Fruit fly (Drosophila melanogaster) whole organism, embryonic: ENCODE results near the gene IntS14.

ENCODE experiments used
- CG6791 ChIP-seq: fragments of 200-800 bp; sonication (Bioruptor generic); IDR thresholded peaks from 3 replicates; pipeline ENCODE4 v1.3.6; 2022; ENCODE audit warnings: missing biosample characterization, missing genetic modification characterization; ENCODE audit not compliant: partially characterized antibody
- Trl ChIP-seq, 3 experiments: fragments of >200 bp in 2 of 3; fragments of 200-800 bp in 1 of 3; sonication (Bioruptor generic) in 1 of 3; optimal IDR thresholded peaks; 2 replicates in 1 of 3; 3 replicates in 2 of 3; lab custom pipeline; 2016 to 2017; ENCODE audit warnings: missing biosample characterization in 1 of 3, missing genetic modification characterization in 1 of 3
- onecut ChIP-seq: fragments of 200-800 bp; sonication (Bioruptor generic); IDR thresholded peaks from 2 replicates; pipeline ENCODE4 v1.3.6; 2022; ENCODE audit warnings: missing biosample characterization, missing genetic modification characterization

DNA sequence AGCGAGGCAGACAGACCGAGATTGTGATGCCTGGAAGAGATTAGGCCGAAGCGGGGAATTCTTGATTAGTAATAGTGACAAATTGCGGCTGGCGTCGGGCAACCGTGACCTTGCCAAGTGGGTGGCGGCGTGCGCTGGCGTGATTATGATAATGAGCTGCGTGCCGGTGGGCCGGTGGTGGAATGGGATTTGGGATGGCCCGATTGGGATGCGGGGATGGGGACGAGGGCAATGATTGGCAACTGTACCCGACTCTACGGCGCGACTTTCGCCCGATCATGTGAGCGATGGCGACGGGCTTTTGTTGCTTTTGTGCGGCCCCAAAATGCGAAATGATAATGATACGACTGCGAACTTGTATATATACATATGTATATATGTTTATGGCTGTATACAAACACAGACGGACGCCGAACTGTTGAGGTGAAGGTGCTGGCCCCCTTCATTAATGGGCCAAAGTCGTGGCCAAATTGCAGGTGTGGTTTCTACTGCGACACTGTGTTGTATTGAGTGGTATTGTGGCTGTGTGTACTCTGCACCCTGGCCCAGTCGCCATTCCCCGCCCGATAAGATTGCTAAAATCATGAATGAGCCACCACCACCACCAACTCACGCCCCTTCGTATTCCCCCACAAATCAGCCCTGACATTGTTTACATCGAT, 47.5 kb upstream of the IntS14 start:
- TF ChIP-seq Trl (optimal IDR thresholded peaks at IDR 0.05; lab: Kevin White, UChicago) = no peak
- TF ChIP-seq Trl (GFP tag; optimal IDR thresholded peaks at IDR 0.05; lab: Kevin White, UChicago) = no peak
- TF ChIP-seq onecut = no peak
- TF ChIP-seq CG6791 (GFP tag; lab: Robert Waterston, UW) = no peak
